Worm (Caenorhabditis elegans): ENCODE measurements around the gene ZK353.9.

The ZK353.9 gene

ce11 chrIII:8444433-8445090 lies 35.3 kb downstream of the ZK353.9 start:
- TF ChIP-seq unc-62 (GFP tag; optimal IDR thresholded peaks at IDR 0.05 in 1 of 2) (peak in 1 of 2 experiments; percentile 82), unc-62 (tag; optimal IDR thresholded peaks at IDR 0.05) (no peak), egl-27 (tag; optimal IDR thresholded peaks at IDR 0.05) (no peak), nhr-237 (tag; optimal IDR thresholded peaks at IDR 0.05) (no peak), daf-16 (GFP tag; optimal IDR thresholded peaks at IDR 0.05) (no peak), daf-16 (tag; optimal IDR thresholded peaks at IDR 0.05) (peak; percentile 18), ceh-62 (tag; optimal IDR thresholded peaks at IDR 0.05) (no peak), lin-38 (GFP tag; IDR thresholded peaks at IDR 0.05) (peak; percentile 35), Y105C5A.15 (GFP tag; IDR thresholded peaks at IDR 0.05) (0 out of 2 replicates have a peak, but pooled peaks have one; percentile 19), R02D3.7 (tag; optimal IDR thresholded peaks at IDR 0.05) (no peak), set-16 (GFP tag; IDR thresholded peaks at IDR 0.05) (peak; percentile 20), snpc-4 (tag; optimal IDR thresholded peaks at IDR 0.05) (no peak), zfp-3 (GFP tag; conservative IDR thresholded peaks at IDR 0.05) (no peak)

ce11 chrIII:8446061-8446460 lies 36.8 kb downstream of the ZK353.9 start:
- TF ChIP-seq dmd-6 (GFP tag; IDR thresholded peaks at IDR 0.05) = peak; percentile 6; the same call in 1 of the 2 replicates
- TF ChIP-seq snpc-1.2 (GFP tag; IDR thresholded peaks at IDR 0.05) = 0 out of 2 replicates have a peak, but pooled peaks have one; percentile 21
- TF ChIP-seq ceh-28 (tag; optimal IDR thresholded peaks at IDR 0.05) = no peak
- TF ChIP-seq lim-7 (GFP tag; IDR thresholded peaks at IDR 0.05) = peak; percentile 63
- TF ChIP-seq lin-1 (GFP tag; IDR thresholded peaks at IDR 0.05) = 0 out of 2 replicates have a peak, but pooled peaks have one; percentile 29
- TF ChIP-seq pha-4 (GFP tag; IDR thresholded peaks at IDR 0.05) = peak; percentile 34; the same call in 1 of the 2 replicates
- no peak for TF ChIP-seq pha-4 (tag; optimal IDR thresholded peaks at IDR 0.05)
- TF ChIP-seq daf-8 (GFP tag; IDR thresholded peaks at IDR 0.05) = no peak

ce11 chrIII:8446534-8446933 lies 37.2 kb downstream of the ZK353.9 start, which contains the start of gene hsp-110:
hsp-110 (minus strand) TSS chrIII:8446909.
- TF ChIP-seq vab-7 (GFP tag; IDR thresholded peaks at IDR 0.05) = peak; percentile 25; the same call in 1 of the 2 replicates
- no peak for TF ChIP-seq nhr-42 (GFP tag; IDR thresholded peaks at IDR 0.05)
- TF ChIP-seq arid-1 (GFP tag; conservative IDR thresholded peaks at IDR 0.05) = peak; percentile 21; the same call in 1 of the 2 replicates
- 0 out of 2 replicates have a peak, but pooled peaks have one; percentile 22 for TF ChIP-seq egl-43 (GFP tag; IDR thresholded peaks at IDR 0.05)
- TF ChIP-seq lim-7 (GFP tag; IDR thresholded peaks at IDR 0.05) = peak; percentile 84
- 0 out of 2 replicates have a peak, but pooled peaks have one; percentile 6 for TF ChIP-seq F26F4.8 (GFP tag; conservative IDR thresholded peaks at IDR 0.05)
- no peak for TF ChIP-seq lin-1 (GFP tag; IDR thresholded peaks at IDR 0.05)

DNA sequence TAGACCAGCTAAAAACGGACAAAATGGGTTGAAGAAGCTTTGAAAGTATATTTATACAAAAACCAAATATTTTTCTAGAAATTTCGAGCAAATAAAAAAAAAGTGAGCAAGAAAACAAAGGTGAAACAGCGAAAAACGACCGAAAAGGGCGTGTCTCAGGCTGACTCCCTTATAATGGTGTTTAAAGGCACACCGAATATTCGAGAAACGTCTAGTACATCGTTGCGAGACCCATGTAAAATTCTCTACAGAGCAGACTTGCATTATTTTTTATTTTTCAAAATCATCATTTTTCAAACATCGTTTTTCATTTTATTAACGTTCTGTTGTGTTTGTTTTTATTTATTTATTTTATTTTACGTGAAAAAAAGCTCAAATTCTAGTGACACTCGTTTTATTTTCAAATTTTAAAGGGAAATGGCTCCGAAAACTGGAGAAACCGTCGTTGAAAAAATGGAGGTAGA lies 37.7 kb downstream of the ZK353.9 start, which contains the start of gene rpn-3:
TSS of gene rpn-3 (plus strand) at position 414 of the 464 bp plus-strand sequence.
- TF ChIP-seq fkh-10 (GFP tag; optimal IDR thresholded peaks at IDR 0.05) (peak; percentile 89), skn-1 (tag; optimal IDR thresholded peaks at IDR 0.05) (no peak), ceh-28 (tag; optimal IDR thresholded peaks at IDR 0.05) (no peak), unc-62 (GFP tag; optimal IDR thresholded peaks at IDR 0.05 in 1 of 2) (peak in 1 of 2 experiments; percentile 72), unc-62 (tag; optimal IDR thresholded peaks at IDR 0.05) (no peak), rbr-2 (tag; optimal IDR thresholded peaks at IDR 0.05) (peak; percentile 95), daf-12 (tag; optimal IDR thresholded peaks at IDR 0.05) (no peak), ZK337.2 (GFP tag; IDR thresholded peaks at IDR 0.05) (no peak), T20F7.1 (GFP tag; optimal IDR thresholded peaks at IDR 0.05) (peak; percentile 92), spr-3 (GFP tag; optimal IDR thresholded peaks at IDR 0.05) (peak; percentile 78), spr-1 (tag; optimal IDR thresholded peaks at IDR 0.05) (peak; percentile 87), nhr-28 (tag; optimal IDR thresholded peaks at IDR 0.05) (peak; percentile 96), ZK546.5 (tag; optimal IDR thresholded peaks at IDR 0.05) (no peak), mes-2 (tag; optimal IDR thresholded peaks at IDR 0.05; ENCODE audit: poor library complexity, severe bottlenecking) (peak; percentile 95), fos-1 (tag; optimal IDR thresholded peaks at IDR 0.05) (no peak), daf-19 (GFP tag; conservative IDR thresholded peaks at IDR 0.05) (no peak; the same call in 1 of the 2 replicates), lsy-2 (tag; optimal IDR thresholded peaks at IDR 0.05) (peak; percentile 91 to 98), ceh-82 (tag; optimal IDR thresholded peaks at IDR 0.05) (no peak), nhr-10 (tag; optimal IDR thresholded peaks at IDR 0.05) (peak; percentile 53), lin-38 (GFP tag; IDR thresholded peaks at IDR 0.05) (peak; percentile 99), nhr-41 (GFP tag; IDR thresholded peaks at IDR 0.05) (peak; percentile 21; the same call in 1 of the 2 replicates), ceh-62 (tag; optimal IDR thresholded peaks at IDR 0.05) (no peak), egl-27 (tag; optimal IDR thresholded peaks at IDR 0.05) (no peak), dmd-9 (GFP tag; IDR thresholded peaks at IDR 0.05) (peak; percentile 81), Y105C5A.15 (GFP tag; IDR thresholded peaks at IDR 0.05) (no peak), tag-97 (GFP tag; IDR thresholded peaks at IDR 0.05) (no peak)
